Fruit fly (Drosophila melanogaster): ENCODE data around the gene Mob2.

The Mob2 gene

DNA sequence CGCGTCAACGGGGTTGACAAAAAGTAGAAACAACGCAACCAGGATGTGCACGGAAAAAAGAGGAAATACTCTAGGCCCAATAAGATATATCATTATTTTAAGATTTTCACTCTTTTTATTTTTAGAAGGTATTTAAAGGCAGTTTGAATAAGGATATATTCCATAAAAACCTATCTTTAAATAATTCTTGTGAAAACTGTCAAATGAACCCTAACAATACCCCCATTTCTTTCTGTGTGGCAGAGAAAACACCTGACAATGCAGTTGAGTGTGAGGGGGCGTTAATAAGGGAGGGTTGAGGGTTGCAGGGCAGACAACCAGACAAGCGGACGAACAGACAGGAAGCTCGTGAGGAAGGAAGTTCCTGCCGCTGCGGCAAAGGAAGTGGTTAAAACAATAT is 10.1 kb downstream of the Mob2 start (continued):
- no peak for TF ChIP-seq HmgZ (tag; optimal IDR thresholded peaks at IDR 0.05)
- no peak for TF ChIP-seq ap (GFP tag; IDR thresholded peaks at IDR 0.05)
- TF ChIP-seq luna (GFP tag; optimal IDR thresholded peaks at IDR 0.05), result no peak
- peak; percentile 82 for TF ChIP-seq Xrp1 (GFP tag; IDR thresholded peaks at IDR 0.05)
- TF ChIP-seq Eip74EF (GFP tag; optimal IDR thresholded peaks at IDR 0.05), result no peak
- TF ChIP-seq jigr1 (GFP tag; IDR thresholded peaks at IDR 0.05), result no peak
- TF ChIP-seq CG2202 (tag; optimal IDR thresholded peaks at IDR 0.05), result peak; percentile 41
- TF ChIP-seq CG10543 (GFP tag; optimal IDR thresholded peaks at IDR 0.05), result no peak
- TF ChIP-seq nau (GFP tag; optimal IDR thresholded peaks at IDR 0.05), result no peak
- TF ChIP-seq z (GFP tag; IDR thresholded peaks at IDR 0.05), result no peak
- TF ChIP-seq sug (tag; optimal IDR thresholded peaks at IDR 0.05), result no peak
- TF ChIP-seq fd102C (GFP tag; optimal IDR thresholded peaks at IDR 0.05), result no peak
- TF ChIP-seq crc (GFP tag; optimal IDR thresholded peaks at IDR 0.05), result no peak
- TF ChIP-seq ci (GFP tag; IDR thresholded peaks at IDR 0.05), result 0 out of 3 replicates have a peak, but pooled peaks have one; percentile 53
- TF ChIP-seq org-1 (GFP tag; optimal IDR thresholded peaks at IDR 0.05), result no peak
- no peak for TF ChIP-seq CG15514 (GFP tag; optimal IDR thresholded peaks at IDR 0.05)
- no peak for TF ChIP-seq CG16779 (GFP tag; IDR thresholded peaks at IDR 0.05)
- peak; percentile 82 for TF ChIP-seq Ets65A (GFP tag)
- TF ChIP-seq Hmr (GFP tag; optimal IDR thresholded peaks at IDR 0.05), result no peak
- TF ChIP-seq CG10366 (GFP tag; IDR thresholded peaks at IDR 0.05), result no peak
- TF ChIP-seq Max (GFP tag; optimal IDR thresholded peaks at IDR 0.05), result no peak
- no peak for TF ChIP-seq CG10321 (GFP tag; IDR thresholded peaks at IDR 0.05)
- no peak for TF ChIP-seq bab2 (GFP tag; optimal IDR thresholded peaks at IDR 0.05)
- TF ChIP-seq fru (optimal IDR thresholded peaks at IDR 0.05), result no peak
- TF ChIP-seq CG9437 (GFP tag; optimal IDR thresholded peaks at IDR 0.05), result no peak
- TF ChIP-seq CG5245 (GFP tag; optimal IDR thresholded peaks at IDR 0.05), result no peak
- TF ChIP-seq Myb (GFP tag; optimal IDR thresholded peaks at IDR 0.05), result no peak
- peak; percentile 27 for TF ChIP-seq CG12219 (GFP tag; optimal IDR thresholded peaks at IDR 0.05)
- TF ChIP-seq Med (GFP tag), result peak; percentile 76
- TF ChIP-seq Lim3 (GFP tag; IDR thresholded peaks at IDR 0.05), result no peak
- peak; percentile 1 for TF ChIP-seq tio (GFP tag; optimal IDR thresholded peaks at IDR 0.05)
- TF ChIP-seq ab (GFP tag; optimal IDR thresholded peaks at IDR 0.05), result no peak
- peak; percentile 60 for TF ChIP-seq unpg (GFP tag; optimal IDR thresholded peaks at IDR 0.05)
- TF ChIP-seq twi (tag; optimal IDR thresholded peaks at IDR 0.05), result no peak
- TF ChIP-seq NC2β (GFP tag; optimal IDR thresholded peaks at IDR 0.05), result peak; percentile 29
- 0 out of 2 replicates have a peak, but pooled peaks have one; percentile 35 for TF ChIP-seq CG32767 (GFP tag; IDR thresholded peaks at IDR 0.05)
- TF ChIP-seq ara (GFP tag; IDR thresholded peaks at IDR 0.05), result no peak
- TF ChIP-seq CG4707 (GFP tag; optimal IDR thresholded peaks at IDR 0.05), result no peak
- TF ChIP-seq CG18476 (GFP tag; optimal IDR thresholded peaks at IDR 0.05), result no peak
- no peak for TF ChIP-seq CG12104 (GFP tag; optimal IDR thresholded peaks at IDR 0.05)
- 0 out of 3 replicates have a peak, but pooled peaks have one; percentile 19 for TF ChIP-seq vnd (GFP tag; IDR thresholded peaks at IDR 0.05; ENCODE audit: partially characterized antibody)
- no peak for TF ChIP-seq Rx (GFP tag; IDR thresholded peaks at IDR 0.05)
- TF ChIP-seq ATbp (GFP tag; optimal IDR thresholded peaks at IDR 0.05), result peak; percentile 41
- TF ChIP-seq fd3F (GFP tag; optimal IDR thresholded peaks at IDR 0.05), result no peak
- TF ChIP-seq Kr (GFP tag; optimal IDR thresholded peaks at IDR 0.05), result no peak
- peak; percentile 60 for TF ChIP-seq dmrt99B (tag; optimal IDR thresholded peaks at IDR 0.05)
- TF ChIP-seq pb (GFP tag; optimal IDR thresholded peaks at IDR 0.05), result no peak
- TF ChIP-seq trh (GFP tag; optimal IDR thresholded peaks at IDR 0.05), result no peak
- TF ChIP-seq CoRest (tag; optimal IDR thresholded peaks at IDR 0.05), result no peak
- TF ChIP-seq ranshi (GFP tag; IDR thresholded peaks at IDR 0.05), result 0 out of 2 replicates have a peak, but pooled peaks have one; percentile 24
- TF ChIP-seq unc-4 (GFP tag; IDR thresholded peaks at IDR 0.05; ENCODE audit: partially characterized antibody), result no peak
- TF ChIP-seq CG42726 (GFP tag; IDR thresholded peaks at IDR 0.05; ENCODE audit: partially characterized antibody), result no peak

Measured in whole organism, embryonic.